Fruit fly (Drosophila melanogaster) whole organism, embryonic: Measurements from ENCODE around the gene Ttc19.
A peak's percentile ranks its signal among the peaks of the same experiment; 100 is the strongest.

Experiments used
- Ada2b ChIP-seq: fragments of 200-800 bp; sonication (Bioruptor generic); IDR thresholded peaks from 2 replicates; pipeline ENCODE4 v1.3.6; 2022; ENCODE audit warnings: missing biosample characterization, missing genetic modification characterization
- Antp ChIP-seq: fragments of 200-800 bp; sonication (Bioruptor generic); optimal IDR thresholded peaks from 3 replicates; lab custom pipeline; 2016; ENCODE audit warnings: missing biosample characterization, missing genetic modification characterization
- Blimp-1 ChIP-seq: fragments of 200-800 bp; sonication (Bioruptor generic); optimal IDR thresholded peaks from 3 replicates; lab custom pipeline; 2018; ENCODE audit warnings: missing biosample characterization, missing genetic modification characterization, mild to moderate bottlenecking, moderate library complexity, missing genetic modification reagents
- CG10462 ChIP-seq: fragments of 200-800 bp; sonication (Bioruptor generic); optimal IDR thresholded peaks from 2 replicates; lab custom pipeline; 2016; ENCODE audit warnings: missing biosample characterization, missing genetic modification characterization
- CG10959 ChIP-seq: fragments of 200-800 bp; sonication (Bioruptor generic); IDR thresholded peaks from 2 replicates; pipeline ENCODE4 v1.3.6; 2022; ENCODE audit warnings: missing biosample characterization, missing genetic modification characterization
- CG11695 ChIP-seq: fragments of 200-800 bp; sonication (Bioruptor generic); IDR thresholded peaks from 3 replicates; pipeline ENCODE4 v1.3.6; 2022; ENCODE audit warnings: missing biosample characterization, missing genetic modification characterization
- CG14710 ChIP-seq: fragments of 200-800 bp; sonication (Bioruptor generic); optimal IDR thresholded peaks from 3 replicates; lab custom pipeline; 2019; ENCODE audit warnings: missing biosample characterization, mild to moderate bottlenecking, missing genetic modification characterization, moderate library complexity
- CG14860 ChIP-seq: fragments of 200-800 bp; sonication (Bioruptor generic); IDR thresholded peaks from 3 replicates; pipeline ENCODE4 v1.3.6; 2022; ENCODE audit warnings: missing biosample characterization, missing genetic modification characterization; ENCODE audit not compliant: partially characterized antibody
- CG15601 ChIP-seq: fragments of 200-800 bp; sonication (Bioruptor generic); optimal IDR thresholded peaks from 3 replicates; lab custom pipeline; 2019; ENCODE audit warnings: missing biosample characterization, mild to moderate bottlenecking, missing genetic modification characterization, moderate library complexity
- CG16863 ChIP-seq: fragments of 200-800 bp; sonication (Bioruptor generic); optimal IDR thresholded peaks from 3 replicates; lab custom pipeline; 2016; ENCODE audit warnings: missing biosample characterization, missing genetic modification characterization
- CG18764 ChIP-seq: fragments of 200-800 bp; sonication (Bioruptor generic); optimal IDR thresholded peaks from 3 replicates; lab custom pipeline; 2016; ENCODE audit warnings: missing biosample characterization, missing genetic modification characterization
- CG2202 ChIP-seq: fragments of 200-800 bp; sonication (Bioruptor generic); optimal IDR thresholded peaks from 2 replicates; lab custom pipeline; 2018; ENCODE audit warnings: missing biosample characterization, mild to moderate bottlenecking, missing genetic modification characterization
- CG30020 ChIP-seq: fragments of 200-800 bp; optimal IDR thresholded peaks from 2 replicates; lab custom pipeline; 2019; ENCODE audit warnings: missing biosample characterization, mild to moderate bottlenecking, missing genetic modification characterization, moderate library complexity
- CG32532 ChIP-seq: fragments of 200-800 bp; sonication (Bioruptor generic); IDR thresholded peaks from 2 replicates; pipeline ENCODE4 v1.3.6; 2022; ENCODE audit warnings: missing biosample characterization, missing genetic modification characterization
- CG32772 ChIP-seq: fragments of 200-800 bp; sonication (Bioruptor generic); IDR thresholded peaks from 2 replicates; pipeline ENCODE4 v1.3.6; 2022; ENCODE audit warnings: missing biosample characterization, missing genetic modification characterization
- CG3726 ChIP-seq: fragments of 200-800 bp; sonication (Bioruptor generic); IDR thresholded peaks from 3 replicates; pipeline ENCODE4, ENCODE4 v1.3.6; 2022; ENCODE audit warnings: missing biosample characterization, missing genetic modification characterization
- CG3995 ChIP-seq: fragments of 200-800 bp; sonication (Bioruptor generic); optimal IDR thresholded peaks from 3 replicates; lab custom pipeline; 2016; ENCODE audit warnings: missing biosample characterization, missing genetic modification characterization
- CG4820 ChIP-seq: fragments of 200-800 bp; sonication (Bioruptor generic); optimal IDR thresholded peaks from 3 replicates; lab custom pipeline; 2016; ENCODE audit warnings: missing biosample characterization, missing genetic modification characterization
- CG4854 ChIP-seq: fragments of 200-800 bp; sonication (Bioruptor generic); optimal IDR thresholded peaks from 2 replicates; lab custom pipeline; 2016; ENCODE audit warnings: missing biosample characterization, missing genetic modification characterization, inconsistent platforms
- CG9932 ChIP-seq: fragments of 200-800 bp; sonication (Bioruptor generic); IDR thresholded peaks from 2 replicates; pipeline ENCODE4 v1.3.6; 2022; ENCODE audit warnings: missing biosample characterization, missing genetic modification characterization
- Dek ChIP-seq: fragments of 200-800 bp; sonication (Bioruptor generic); optimal IDR thresholded peaks from 3 replicates; lab custom pipeline; 2019; ENCODE audit warnings: missing biosample characterization, mild to moderate bottlenecking, missing genetic modification characterization, moderate library complexity
- Dfd ChIP-seq, 2 experiments: fragments of >200 bp; optimal IDR thresholded peaks; 2 replicates each; lab custom pipeline; 2017; ENCODE audit warnings: missing biosample characterization in 2 of 2, missing genetic modification characterization in 2 of 2
- HLH3B ChIP-seq: fragments of 200-800 bp; sonication (Bioruptor generic); IDR thresholded peaks from 2 replicates; pipeline ENCODE4 v1.3.6; 2022; ENCODE audit warnings: missing biosample characterization, missing genetic modification characterization
- Lim3 ChIP-seq: fragments of 200-800 bp; sonication (Bioruptor generic); IDR thresholded peaks from 2 replicates; pipeline ENCODE4 v1.3.6; 2022; ENCODE audit warnings: missing biosample characterization, missing genetic modification characterization
- Med ChIP-seq: fragments of 200-800 bp; sonication (Bioruptor generic); peaks from one replicate; lab custom pipeline; 2016; ENCODE audit warnings: missing biosample characterization, missing genetic modification characterization, mild to moderate bottlenecking, inconsistent platforms, moderate library complexity
- Myb ChIP-seq: fragments of 200-800 bp; sonication (Bioruptor generic); optimal IDR thresholded peaks from 2 replicates; lab custom pipeline; 2016; ENCODE audit warnings: missing biosample characterization, missing genetic modification characterization
- NK7.1 ChIP-seq: fragments of 200-800 bp; sonication (Bioruptor generic); optimal IDR thresholded peaks from 3 replicates; lab custom pipeline; 2016; ENCODE audit warnings: missing biosample characterization, missing genetic modification characterization
- Nf-YB ChIP-seq: fragments of 200-800 bp; sonication (Bioruptor generic); optimal IDR thresholded peaks from 3 replicates; lab custom pipeline; 2019; ENCODE audit warnings: missing biosample characterization, mild to moderate bottlenecking, missing genetic modification characterization, moderate library complexity
- NfI ChIP-seq: fragments of 200-800 bp; sonication (Bioruptor generic); optimal IDR thresholded peaks from 3 replicates; lab custom pipeline; 2018; ENCODE audit warnings: missing biosample characterization, mild to moderate bottlenecking, missing genetic modification characterization, moderate library complexity
- Optix ChIP-seq: fragments of 200-800 bp; sonication (Bioruptor generic); IDR thresholded peaks from 3 replicates; pipeline ENCODE4 v1.3.6; 2022; ENCODE audit warnings: missing biosample characterization, missing genetic modification characterization
- Poxn ChIP-seq: fragments of 200-800 bp; sonication (Bioruptor generic); IDR thresholded peaks from 2 replicates; pipeline ENCODE4 v1.3.6; 2022; ENCODE audit warnings: missing biosample characterization, missing genetic modification characterization
- Sry-δ ChIP-seq: fragments of 200-800 bp; sonication (Bioruptor generic); optimal IDR thresholded peaks from 2 replicates; lab custom pipeline; 2016; ENCODE audit warnings: missing biosample characterization, missing genetic modification characterization
- Taf1 ChIP-seq: fragments of 200-800 bp; sonication (Bioruptor generic); IDR thresholded peaks from 2 replicates; pipeline ENCODE4 v1.3.6; 2022; ENCODE audit warnings: missing biosample characterization, missing genetic modification characterization
- btn ChIP-seq: fragments of 200-800 bp; sonication (Bioruptor generic); optimal IDR thresholded peaks from 2 replicates; lab custom pipeline; 2016; ENCODE audit warnings: missing biosample characterization, missing genetic modification characterization
- disco-r ChIP-seq: fragments of 200-800 bp; sonication (Bioruptor generic); optimal IDR thresholded peaks from 2 replicates; lab custom pipeline; 2016; ENCODE audit warnings: missing biosample characterization, missing genetic modification characterization
- dpn ChIP-seq, 2 experiments: fragments of 200-800 bp; sonication (Bioruptor generic); optimal IDR thresholded peaks; 3 replicates each; lab custom pipeline; 2016; ENCODE audit warnings: missing biosample characterization in 2 of 2, missing genetic modification characterization in 2 of 2
- dysf ChIP-seq: fragments of 200-800 bp; sonication (Bioruptor generic); IDR thresholded peaks from 3 replicates; pipeline ENCODE4 v1.3.6; 2022; ENCODE audit warnings: missing biosample characterization, missing genetic modification characterization
- grau ChIP-seq: fragments of 200-800 bp; optimal IDR thresholded peaks from 3 replicates; lab custom pipeline; 2019; ENCODE audit warnings: missing biosample characterization, mild to moderate bottlenecking, missing genetic modification characterization, moderate library complexity
- gsb-n ChIP-seq: fragments of 200-800 bp; sonication (Bioruptor generic); optimal IDR thresholded peaks from 3 replicates; lab custom pipeline; 2018; ENCODE audit warnings: missing biosample characterization, mild to moderate bottlenecking, missing genetic modification characterization
- lola ChIP-seq, 3 experiments: fragments of >200 bp in 2 of 3; fragments of 200-800 bp in 1 of 3; sonication (Bioruptor generic) in 1 of 3; optimal IDR thresholded peaks; 2 replicates each; lab custom pipeline; 2017 to 2019; ENCODE audit warnings: missing biosample characterization in 3 of 3, missing genetic modification characterization in 3 of 3, mild to moderate bottlenecking in 1 of 3, moderate library complexity in 1 of 3
- lov ChIP-seq, 2 experiments: fragments of 200-800 bp in 1 of 2; fragments of >200 bp in 1 of 2; sonication (Bioruptor generic) in 1 of 2; IDR thresholded peaks in 1 of 2; optimal IDR thresholded peaks in 1 of 2; 2 replicates in 1 of 2; 3 replicates in 1 of 2; pipeline versions ENCODE4 v1.3.6 to Lab custom; 2017 to 2022; ENCODE audit warnings: missing biosample characterization in 1 of 2, missing genetic modification characterization in 1 of 2
- oc ChIP-seq: fragments of 200-800 bp; sonication (Bioruptor generic); optimal IDR thresholded peaks from 2 replicates; lab custom pipeline; 2018; ENCODE audit warnings: missing biosample characterization, mild to moderate bottlenecking, missing genetic modification characterization, moderate library complexity
- onecut ChIP-seq: fragments of 200-800 bp; sonication (Bioruptor generic); IDR thresholded peaks from 2 replicates; pipeline ENCODE4 v1.3.6; 2022; ENCODE audit warnings: missing biosample characterization, missing genetic modification characterization
- phol ChIP-seq: fragments of 200-800 bp; sonication (Bioruptor generic); optimal IDR thresholded peaks from 3 replicates; lab custom pipeline; 2018; ENCODE audit warnings: missing biosample characterization, mild to moderate bottlenecking, missing genetic modification characterization, moderate library complexity
- seq ChIP-seq: fragments of 200-800 bp; sonication (Bioruptor generic); IDR thresholded peaks from 2 replicates; pipeline ENCODE4 v1.3.6; 2022; ENCODE audit warnings: missing biosample characterization, missing genetic modification characterization
- sisA ChIP-seq: fragments of 200-800 bp; sonication (Bioruptor generic); IDR thresholded peaks from 2 replicates; pipeline ENCODE4 v1.3.6; 2022; ENCODE audit warnings: missing biosample characterization, missing genetic modification characterization
- sna ChIP-seq: fragments of 200-800 bp; sonication (Bioruptor generic); IDR thresholded peaks from 2 replicates; pipeline ENCODE4 v1.3.6; 2022; ENCODE audit warnings: missing biosample characterization, missing genetic modification characterization; ENCODE audit not compliant: partially characterized antibody
- sob ChIP-seq: fragments of 200-800 bp; sonication (Bioruptor generic); IDR thresholded peaks from 2 replicates; pipeline ENCODE4 v1.3.6; 2022; ENCODE audit warnings: missing biosample characterization, missing genetic modification characterization
- zen ChIP-seq: fragments of 200-800 bp; sonication (Bioruptor generic); optimal IDR thresholded peaks from 3 replicates; lab custom pipeline; 2018; ENCODE audit warnings: missing biosample characterization, mild to moderate bottlenecking, missing genetic modification characterization, moderate library complexity

Gene Ttc19

DNA sequence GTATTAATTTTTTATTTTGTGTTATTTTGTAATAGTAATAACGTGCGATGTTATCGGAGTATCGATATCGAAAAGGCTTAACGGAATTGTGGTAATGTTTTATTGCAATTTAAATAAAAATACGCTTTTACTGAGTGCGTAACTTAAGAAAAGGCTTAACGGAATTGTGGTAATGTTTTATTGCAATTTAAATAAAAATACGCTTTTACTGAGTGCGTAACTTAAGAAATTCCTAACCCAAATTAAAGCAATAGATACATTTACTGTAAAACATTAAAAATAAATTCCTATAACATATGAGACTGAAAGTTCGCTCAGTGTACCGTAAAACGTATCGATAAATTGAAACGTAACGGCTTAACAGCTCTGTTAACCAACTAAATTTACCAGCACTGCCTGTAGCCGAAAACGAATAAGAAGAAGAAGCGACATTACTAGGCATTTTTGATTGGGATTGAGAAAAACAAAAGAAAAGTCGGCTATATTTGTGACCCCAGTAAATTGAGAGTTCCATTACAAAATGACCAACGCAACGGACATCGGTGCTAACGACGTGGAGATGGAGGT lies 6.7 kb upstream of the Ttc19 start, which contains the start of gene Rpn3 (continued):
- TF ChIP-seq CG11695 (GFP tag; lab: Robert Waterston, UW) (peak; percentile 86), lola (GFP tag; optimal IDR thresholded peaks at IDR 0.05; lab: Kevin White, UChicago) (peak in 1 of 3 experiments; percentile 77), Med (peak; percentile 96), grau (peak; percentile 84), oc (tag; lab: Kevin White, UChicago) (peak; percentile 58), CG4820 (GFP tag; lab: Kevin White, UChicago) (peak; percentile 73), Ada2b (GFP tag; lab: Robert Waterston, UW) (peak; percentile 89), Taf1 (GFP tag; lab: Robert Waterston, UW) (peak; percentile 50; the same call in 1 of the 2 replicates), seq (GFP tag; lab: Robert Waterston, UW) (peak; percentile 53; the same call in 1 of the 2 replicates), Blimp-1 (GFP tag; lab: Kevin White, UChicago) (peak; percentile 85), CG14710 (tag; lab: Kevin White, UChicago) (peak; percentile 87), CG2202 (tag; lab: Kevin White, UChicago) (peak; percentile 62), CG10959 (GFP tag; lab: Robert Waterston, UW) (peak; percentile 75), CG16863 (GFP tag; lab: Kevin White, UChicago) (peak; percentile 79), CG14860 (GFP tag; lab: Robert Waterston, UW) (peak; percentile 66; the same call in 2 of the 3 replicates), Dek (peak; percentile 75), dysf (GFP tag; lab: Robert Waterston, UW) (peak; percentile 84), NfI (GFP tag; lab: Kevin White, UChicago) (peak; percentile 79), gsb-n (tag; lab: Kevin White, UChicago) (peak; percentile 69), dpn (GFP tag; optimal IDR thresholded peaks at IDR 0.05; lab: Kevin White, UChicago) (peak; percentile 77 to 90), Lim3 (GFP tag; lab: Robert Waterston, UW) (peak; percentile 94), sna (GFP tag; lab: Robert Waterston, UW) (peak; percentile 68; the same call in 1 of the 2 replicates), btn (GFP tag; lab: Kevin White, UChicago) (peak; percentile 29), Sry-δ (peak; percentile 65), zen (tag; lab: Kevin White, UChicago) (peak; percentile 84), phol (tag; lab: Kevin White, UChicago) (peak; percentile 88), NK7.1 (peak; percentile 63), sisA (GFP tag; lab: Robert Waterston, UW) (peak; percentile 84), Myb (peak; percentile 73), CG10462 (peak; percentile 79), CG4854 (GFP tag; lab: Kevin White, UChicago) (peak; percentile 65), Dfd (GFP tag; optimal IDR thresholded peaks at IDR 0.05; lab: Kevin White, UChicago) (no peak), CG32772 (GFP tag; lab: Robert Waterston, UW) (peak; percentile 87), Optix (GFP tag; lab: Robert Waterston, UW) (no peak), CG9932 (GFP tag; lab: Robert Waterston, UW) (peak; percentile 88), CG15601 (tag; lab: Kevin White, UChicago) (peak; percentile 51), Poxn (GFP tag; lab: Robert Waterston, UW) (peak; percentile 10; the same call in 1 of the 2 replicates), CG3995 (GFP tag; lab: Kevin White, UChicago) (peak; percentile 41), sob (GFP tag; lab: Robert Waterston, UW) (peak; percentile 86), disco-r (GFP tag; lab: Kevin White, UChicago) (peak; percentile 60), onecut (GFP tag; lab: Robert Waterston, UW) (peak; percentile 60), Nf-YB (GFP tag; lab: Kevin White, UChicago) (peak; percentile 62), HLH3B (GFP tag; lab: Robert Waterston, UW) (peak; percentile 82), lov (optimal IDR thresholded peaks at IDR 0.05; lab: Kevin White, UChicago) (no peak), lov (GFP tag; IDR thresholded peaks at IDR 0.05; lab: Robert Waterston, UW) (peak; percentile 75; the same call in 1 of the 3 replicates), CG30020 (tag; lab: Kevin White, UChicago) (peak; percentile 55), CG18764 (GFP tag; lab: Kevin White, UChicago) (peak; percentile 82), CG3726 (GFP tag; lab: Robert Waterston, UW) (peak; percentile 54; the same call in 1 of the 3 replicates), CG32532 (GFP tag; lab: Robert Waterston, UW) (peak; percentile 88), Antp (GFP tag; lab: Kevin White, UChicago) (peak; percentile 68)
